Worm (Caenorhabditis elegans): ENCODE results near the gene C07G3.8.

ce11 chrV:3477496-3477895 lies 24.4 kb downstream of the C07G3.8 start, which contains the start of gene srbc-31:
- TF ChIP-seq nhr-11 (tag; optimal IDR thresholded peaks at IDR 0.05), result no peak
- no peak for TF ChIP-seq nhr-90 (tag; optimal IDR thresholded peaks at IDR 0.05; ENCODE audit: poor library complexity)
- no peak for TF ChIP-seq nhr-77 (tag; optimal IDR thresholded peaks at IDR 0.05)
- TF ChIP-seq fkh-10 (GFP tag; optimal IDR thresholded peaks at IDR 0.05), result no peak
- TF ChIP-seq nhr-237 (tag; optimal IDR thresholded peaks at IDR 0.05), result no peak
- TF ChIP-seq pqm-1 (tag; optimal IDR thresholded peaks at IDR 0.05), result no peak
- TF ChIP-seq jun-1 (tag; optimal IDR thresholded peaks at IDR 0.05), result no peak
- no peak for TF ChIP-seq ceh-82 (tag; optimal IDR thresholded peaks at IDR 0.05)
- no peak for TF ChIP-seq pax-3 (tag; optimal IDR thresholded peaks at IDR 0.05)
- no peak for TF ChIP-seq zag-1 (tag; optimal IDR thresholded peaks at IDR 0.05)
- no peak for TF ChIP-seq ceh-8 (GFP tag; optimal IDR thresholded peaks at IDR 0.05)

Data from whole organism, L1 larva.